Worm (Caenorhabditis elegans): Measurements from ENCODE around the gene B0507.3.

ce11 chrV:8730991-8731390 is 37.7 kb upstream of the B0507.3 start:
- TF ChIP-seq nhr-77 (tag; optimal IDR thresholded peaks at IDR 0.05) (no peak), unc-39 (tag; optimal IDR thresholded peaks at IDR 0.05) (no peak), zag-1 (tag; optimal IDR thresholded peaks at IDR 0.05) (no peak), nhr-111 (GFP tag; optimal IDR thresholded peaks at IDR 0.05) (no peak), ceh-28 (tag; optimal IDR thresholded peaks at IDR 0.05) (no peak)
